Fruit fly (Drosophila melanogaster) whole organism, embryonic: Measurements from ENCODE around the gene EMC5.

ENCODE experiments used
- Aef1 ChIP-seq: fragments of 200-800 bp; sonication (Bioruptor generic); IDR thresholded peaks from 3 replicates; pipeline ENCODE4 v1.3.6; 2022; ENCODE audit warnings: missing biosample characterization, missing genetic modification characterization
- Bteb2 ChIP-seq: fragments of 200-800 bp; sonication (Bioruptor generic); optimal IDR thresholded peaks from 2 replicates; lab custom pipeline; 2016; ENCODE audit warnings: missing biosample characterization, missing genetic modification characterization
- C15 ChIP-seq: fragments of 200-800 bp; sonication (Bioruptor generic); IDR thresholded peaks from 3 replicates; pipeline ENCODE4 v1.3.6; 2022; ENCODE audit warnings: missing biosample characterization, missing genetic modification characterization
- CG10147 ChIP-seq: fragments of 200-800 bp; sonication (Bioruptor generic); optimal IDR thresholded peaks from 2 replicates; lab custom pipeline; 2019; ENCODE audit warnings: missing biosample characterization, mild to moderate bottlenecking, missing genetic modification characterization, moderate library complexity
- CG1024 ChIP-seq: fragments of 200-800 bp; sonication (Bioruptor generic); IDR thresholded peaks from 2 replicates; pipeline ENCODE4 v1.3.6; 2022; ENCODE audit warnings: missing biosample characterization, missing genetic modification characterization
- CG10543 ChIP-seq: fragments of 200-800 bp; sonication (Bioruptor generic); optimal IDR thresholded peaks from 3 replicates; lab custom pipeline; 2017; ENCODE audit warnings: missing biosample characterization, mild to moderate bottlenecking, missing genetic modification characterization, moderate library complexity
- CG10565 ChIP-seq: fragments of 200-800 bp; sonication (Bioruptor generic); optimal IDR thresholded peaks from 3 replicates; lab custom pipeline; 2016; ENCODE audit warnings: missing biosample characterization, mild to moderate bottlenecking, missing genetic modification characterization
- CG10654 ChIP-seq: fragments of 200-800 bp; sonication (Bioruptor generic); optimal IDR thresholded peaks from 2 replicates; lab custom pipeline; 2016; ENCODE audit warnings: missing biosample characterization, missing genetic modification characterization
- CG12104 ChIP-seq: fragments of 200-800 bp; sonication (Bioruptor generic); optimal IDR thresholded peaks from 3 replicates; lab custom pipeline; 2016; ENCODE audit warnings: missing biosample characterization, missing genetic modification characterization
- CG13287 ChIP-seq: fragments of 200-800 bp; sonication (Bioruptor generic); IDR thresholded peaks from 2 replicates; pipeline ENCODE4 v1.3.6; 2022; ENCODE audit warnings: missing biosample characterization, missing genetic modification characterization; ENCODE audit not compliant: partially characterized antibody
- CG13296 ChIP-seq: fragments of 200-800 bp; sonication (Bioruptor generic); optimal IDR thresholded peaks from 3 replicates; lab custom pipeline; 2018; ENCODE audit warnings: missing biosample characterization, mild to moderate bottlenecking, missing genetic modification characterization
- CG13624 ChIP-seq: fragments of 200-800 bp; sonication (Bioruptor generic); optimal IDR thresholded peaks from 2 replicates; lab custom pipeline; 2016; ENCODE audit warnings: missing biosample characterization, missing genetic modification characterization
- CG15269 ChIP-seq: fragments of 200-800 bp; sonication (Bioruptor generic); optimal IDR thresholded peaks from 2 replicates; lab custom pipeline; 2018; ENCODE audit warnings: missing biosample characterization, mild to moderate bottlenecking, missing genetic modification characterization, moderate library complexity
- CG3838 ChIP-seq: fragments of 200-800 bp; sonication (Bioruptor generic); optimal IDR thresholded peaks from 3 replicates; lab custom pipeline; 2016; ENCODE audit warnings: missing biosample characterization, missing genetic modification characterization
- CG6254 ChIP-seq: fragments of 200-800 bp; sonication (Bioruptor generic); optimal IDR thresholded peaks from 3 replicates; lab custom pipeline; 2017; ENCODE audit warnings: mild to moderate bottlenecking, missing biosample characterization, missing genetic modification reagents, missing genetic modification characterization
- CG7372 ChIP-seq: fragments of 200-800 bp; sonication (Bioruptor generic); IDR thresholded peaks from 2 replicates; pipeline ENCODE4 v1.3.6; 2022; ENCODE audit warnings: missing biosample characterization, missing genetic modification characterization
- CG7556 ChIP-seq: fragments of 200-800 bp; sonication (Bioruptor generic); optimal IDR thresholded peaks from 2 replicates; lab custom pipeline; 2017; ENCODE audit warnings: missing biosample characterization, mild to moderate bottlenecking, missing genetic modification characterization
- CG7928 ChIP-seq: fragments of 200-800 bp; sonication (Bioruptor generic); optimal IDR thresholded peaks from 2 replicates; lab custom pipeline; 2017; ENCODE audit warnings: missing biosample characterization, mild to moderate bottlenecking, missing genetic modification characterization
- CG9932 ChIP-seq: fragments of 200-800 bp; sonication (Bioruptor generic); IDR thresholded peaks from 2 replicates; pipeline ENCODE4 v1.3.6; 2022; ENCODE audit warnings: missing biosample characterization, missing genetic modification characterization
- CrebB ChIP-seq: fragments of 200-800 bp; sonication (Bioruptor generic); optimal IDR thresholded peaks from 3 replicates; lab custom pipeline; 2018; ENCODE audit warnings: missing biosample characterization, mild to moderate bottlenecking, missing genetic modification characterization
- D19A ChIP-seq: fragments of 200-800 bp; optimal IDR thresholded peaks from 3 replicates; lab custom pipeline; 2019; ENCODE audit warnings: missing biosample characterization, mild to moderate bottlenecking, missing genetic modification characterization, moderate library complexity
- D19B ChIP-seq: fragments of 200-800 bp; sonication (Bioruptor generic); optimal IDR thresholded peaks from 2 replicates; lab custom pipeline; 2017; ENCODE audit warnings: missing biosample characterization, mild to moderate bottlenecking, missing genetic modification characterization
- Dfd ChIP-seq, 2 experiments: fragments of >200 bp; optimal IDR thresholded peaks; 2 replicates each; lab custom pipeline; 2017; ENCODE audit warnings: missing biosample characterization in 2 of 2, missing genetic modification characterization in 2 of 2
- Dp ChIP-seq: fragments of 200-800 bp; sonication (Bioruptor generic); optimal IDR thresholded peaks from 2 replicates; lab custom pipeline; 2018; ENCODE audit warnings: missing biosample characterization, mild to moderate bottlenecking, missing genetic modification characterization, moderate library complexity
- ERR ChIP-seq: fragments of 200-800 bp; sonication (Bioruptor generic); optimal IDR thresholded peaks from 2 replicates; lab custom pipeline; 2016; ENCODE audit warnings: missing biosample characterization, missing genetic modification characterization
- Fer2 ChIP-seq: fragments of 200-800 bp; sonication (Bioruptor generic); optimal IDR thresholded peaks from 2 replicates; lab custom pipeline; 2018; ENCODE audit warnings: missing biosample characterization, mild to moderate bottlenecking, missing genetic modification characterization, moderate library complexity
- H2.0 ChIP-seq: fragments of 200-800 bp; sonication (Bioruptor generic); IDR thresholded peaks from 2 replicates; pipeline ENCODE4 v1.3.6; 2022; ENCODE audit warnings: missing biosample characterization, missing genetic modification characterization
- Hand ChIP-seq: fragments of 200-800 bp; sonication (Bioruptor generic); optimal IDR thresholded peaks from 2 replicates; lab custom pipeline; 2017; ENCODE audit warnings: mild to moderate bottlenecking, missing biosample characterization, missing genetic modification reagents, missing genetic modification characterization
- Hr3 ChIP-seq: fragments of 200-800 bp; sonication (Bioruptor generic); optimal IDR thresholded peaks from 3 replicates; lab custom pipeline; 2016; ENCODE audit warnings: missing biosample characterization, missing genetic modification characterization
- Mes4 ChIP-seq: fragments of 200-800 bp; sonication (Bioruptor generic); optimal IDR thresholded peaks from 2 replicates; lab custom pipeline; 2016; ENCODE audit warnings: missing biosample characterization, missing genetic modification characterization
- NC2α ChIP-seq: fragments of 200-800 bp; sonication (Bioruptor generic); optimal IDR thresholded peaks from 2 replicates; lab custom pipeline; 2016; ENCODE audit warnings: missing biosample characterization, missing genetic modification characterization
- Neu2 ChIP-seq: fragments of 200-800 bp; sonication (Bioruptor generic); optimal IDR thresholded peaks from 3 replicates; lab custom pipeline; 2016; ENCODE audit warnings: missing biosample characterization, missing genetic modification characterization, borderline replicate concordance
- Sox100B ChIP-seq: fragments of 200-800 bp; sonication (Bioruptor generic); optimal IDR thresholded peaks from 3 replicates; lab custom pipeline; 2018; ENCODE audit warnings: missing biosample characterization, mild to moderate bottlenecking, missing genetic modification characterization
- bowl ChIP-seq: fragments of 200-800 bp; sonication (Bioruptor generic); IDR thresholded peaks from 2 replicates; pipeline ENCODE4 v1.3.6; 2022; ENCODE audit warnings: missing biosample characterization, missing genetic modification characterization
- chif ChIP-seq, 2 experiments: fragments of 200-800 bp; sonication (Bioruptor generic); optimal IDR thresholded peaks; 3 replicates each; lab custom pipeline; 2016; ENCODE audit warnings: missing biosample characterization in 2 of 2, missing genetic modification characterization in 2 of 2
- corto ChIP-seq: fragments of 200-800 bp; sonication (Bioruptor generic); optimal IDR thresholded peaks from 2 replicates; lab custom pipeline; 2016; ENCODE audit warnings: missing biosample characterization, mild to moderate bottlenecking, missing genetic modification characterization, moderate library complexity
- dan ChIP-seq: fragments of 200-800 bp; sonication (Bioruptor generic); IDR thresholded peaks from 2 replicates; pipeline ENCODE4 v1.3.6; 2022; ENCODE audit warnings: missing biosample characterization, missing genetic modification characterization
- dati ChIP-seq: fragments of 200-800 bp; sonication (Bioruptor generic); IDR thresholded peaks from 2 replicates; pipeline ENCODE4 v1.3.6; 2022; ENCODE audit warnings: missing biosample characterization, missing genetic modification characterization
- fd64A ChIP-seq: fragments of 200-800 bp; sonication (Bioruptor generic); optimal IDR thresholded peaks from 3 replicates; lab custom pipeline; 2018; ENCODE audit warnings: missing biosample characterization, mild to moderate bottlenecking, missing genetic modification characterization
- gem ChIP-seq: fragments of 200-800 bp; sonication (Bioruptor generic); optimal IDR thresholded peaks from 2 replicates; lab custom pipeline; 2019; ENCODE audit warnings: missing biosample characterization, mild to moderate bottlenecking, missing genetic modification characterization, moderate library complexity
- gfzf ChIP-seq: fragments of 200-800 bp; sonication (Bioruptor generic); optimal IDR thresholded peaks from 2 replicates; lab custom pipeline; 2016; ENCODE audit warnings: missing biosample characterization, mild to moderate bottlenecking, missing genetic modification characterization, moderate library complexity
- gsb ChIP-seq: fragments of 200-800 bp; sonication (Bioruptor generic); IDR thresholded peaks from 2 replicates; pipeline ENCODE4 v1.3.6; 2022; ENCODE audit warnings: missing biosample characterization, missing genetic modification characterization
- luna ChIP-seq: fragments of 200-800 bp; sonication (Bioruptor generic); optimal IDR thresholded peaks from 2 replicates; lab custom pipeline; 2016; ENCODE audit warnings: missing biosample characterization, missing genetic modification characterization
- pho ChIP-seq: fragments of 200-800 bp; sonication (Bioruptor generic); optimal IDR thresholded peaks from 2 replicates; lab custom pipeline; 2016; ENCODE audit warnings: missing biosample characterization, missing genetic modification characterization
- row ChIP-seq: fragments of 200-800 bp; sonication (Bioruptor generic); IDR thresholded peaks from 3 replicates; pipeline ENCODE4 v1.3.6; 2022; ENCODE audit warnings: missing biosample characterization, missing genetic modification characterization
- sna ChIP-seq: fragments of 200-800 bp; sonication (Bioruptor generic); IDR thresholded peaks from 2 replicates; pipeline ENCODE4 v1.3.6; 2022; ENCODE audit warnings: missing biosample characterization, missing genetic modification characterization; ENCODE audit not compliant: partially characterized antibody
- tx ChIP-seq: fragments of 200-800 bp; sonication (Bioruptor generic); optimal IDR thresholded peaks from 2 replicates; lab custom pipeline; 2016; ENCODE audit warnings: missing biosample characterization, missing genetic modification characterization
- usp ChIP-seq: fragments of >200 bp; optimal IDR thresholded peaks from 2 replicates; lab custom pipeline; 2017; ENCODE audit warnings: missing biosample characterization, missing genetic modification characterization
- yki ChIP-seq: fragments of >200 bp; optimal IDR thresholded peaks from 3 replicates; lab custom pipeline; 2018
- z ChIP-seq: fragments of 200-800 bp; sonication (Bioruptor generic); IDR thresholded peaks from 3 replicates; pipeline ENCODE4 v1.3.6; 2022; ENCODE audit warnings: missing biosample characterization, missing genetic modification characterization
- zen2 ChIP-seq: fragments of 200-800 bp; sonication (Bioruptor generic); IDR thresholded peaks from 3 replicates; pipeline ENCODE4 v1.3.6; 2022; ENCODE audit warnings: missing biosample characterization, missing genetic modification characterization; ENCODE audit not compliant: partially characterized antibody

Gene EMC5

dm6 chr2L:18957142-18957674 is 30.3 kb upstream of the EMC5 start, which contains the start of gene Bhmt (continued):
- TF ChIP-seq zen2 (GFP tag; lab: Robert Waterston, UW) (no peak), Bteb2 (GFP tag; lab: Kevin White, UChicago) (no peak), gfzf (GFP tag; lab: Kevin White, UChicago) (no peak), CG7372 (GFP tag; lab: Robert Waterston, UW) (peak; percentile 40; the same call in 1 of the 2 replicates), luna (no peak), chif (GFP tag; optimal IDR thresholded peaks at IDR 0.05; lab: Kevin White, UChicago) (no peak), Aef1 (GFP tag; lab: Robert Waterston, UW) (peak; percentile 59; the same call in 2 of the 3 replicates), yki (no peak), CG13296 (peak; percentile 78), Hand (GFP tag; lab: Kevin White, UChicago) (peak; percentile 52), z (GFP tag; lab: Robert Waterston, UW) (no peak), Dp (GFP tag; lab: Kevin White, UChicago) (no peak), dati (GFP tag; lab: Robert Waterston, UW) (no peak), CG10565 (GFP tag; lab: Kevin White, UChicago) (no peak), CG10147 (GFP tag; lab: Kevin White, UChicago) (peak; percentile 65), CG13624 (peak; percentile 39), CG6254 (GFP tag; lab: Kevin White, UChicago) (peak; percentile 15), Mes4 (GFP tag; lab: Kevin White, UChicago) (no peak), usp (GFP tag; lab: Kevin White, UChicago) (no peak), gsb (GFP tag; lab: Robert Waterston, UW) (0 out of 2 replicates have a peak, but pooled peaks have one; percentile 57), CG10654 (GFP tag; lab: Kevin White, UChicago) (peak; percentile 52), tx (GFP tag; lab: Kevin White, UChicago) (no peak), D19A (peak; percentile 81), gem (tag; lab: Kevin White, UChicago) (peak; percentile 78), CG13287 (GFP tag; lab: Robert Waterston, UW) (no peak), NC2α (no peak), CG7556 (GFP tag; lab: Kevin White, UChicago) (peak; percentile 74), sna (GFP tag; lab: Robert Waterston, UW) (no peak), ERR (GFP tag; lab: Kevin White, UChicago) (no peak), row (GFP tag; lab: Robert Waterston, UW) (peak; percentile 83), Hr3 (peak; percentile 47), CG7928 (GFP tag; lab: Kevin White, UChicago) (peak; percentile 6), Neu2 (GFP tag; lab: Kevin White, UChicago) (no peak), CrebB (tag; lab: Kevin White, UChicago) (peak; percentile 38), dan (GFP tag; lab: Robert Waterston, UW) (no peak), fd64A (GFP tag; lab: Kevin White, UChicago) (no peak), D19B (GFP tag; lab: Kevin White, UChicago) (peak; percentile 53), pho (GFP tag; lab: Kevin White, UChicago) (no peak), bowl (GFP tag; lab: Robert Waterston, UW) (peak; percentile 50; the same call in 1 of the 2 replicates), CG1024 (peak; percentile 42; the same call in 1 of the 2 replicates), CG15269 (tag; lab: Kevin White, UChicago) (peak; percentile 87), corto (peak; percentile 88), CG9932 (GFP tag; lab: Robert Waterston, UW) (peak; percentile 69), Sox100B (GFP tag; lab: Kevin White, UChicago) (peak; percentile 56), Dfd (GFP tag; optimal IDR thresholded peaks at IDR 0.05; lab: Kevin White, UChicago) (no peak), H2.0 (peak; percentile 71), CG12104 (peak; percentile 47), CG10543 (GFP tag; lab: Kevin White, UChicago) (peak; percentile 76), Fer2 (tag; lab: Kevin White, UChicago) (peak; percentile 22), CG3838 (GFP tag; lab: Kevin White, UChicago) (no peak), C15 (GFP tag; lab: Robert Waterston, UW) (0 out of 3 replicates have a peak, but pooled peaks have one; percentile 48)
